Worm (Caenorhabditis elegans) whole organism, early embryonic: ENCODE data around the gene fbxb-64.
"Not testable (repeated sequence)": the region's sequence is repeated elsewhere in the genome, so short reads cannot be mapped to it uniquely, and the experiment has no call there.

Experiments used
- B0310.2 ChIP-seq: sonication (generic microtip); optimal IDR thresholded peaks from 2 replicates; lab custom pipeline; 2016; ENCODE audit warnings: mild to moderate bottlenecking, missing genetic modification characterization, missing compliant biosample characterization
- F13C5.2 ChIP-seq: sonication (generic microtip); optimal IDR thresholded peaks from 2 replicates; lab custom pipeline; 2017; ENCODE audit warnings: mild to moderate bottlenecking, missing genetic modification characterization, inconsistent platforms, missing compliant biosample characterization
- aly-1 ChIP-seq: sonication (generic microtip); optimal IDR thresholded peaks from 2 replicates; lab custom pipeline; 2016; ENCODE audit warnings: missing genetic modification characterization, missing compliant biosample characterization
- ama-1 ChIP-seq: fragments of 150-350 bp; optimal IDR thresholded peaks from 2 replicates; lab custom pipeline; 2014
- ceh-13 ChIP-seq: fragments of 200-800 bp; sonication (Bioruptor generic); optimal IDR thresholded peaks from 2 replicates; lab custom pipeline; 2018; ENCODE audit warnings: mild to moderate bottlenecking, missing genetic modification characterization, missing compliant biosample characterization
- ceh-36 ChIP-seq: sonication (generic microtip); optimal IDR thresholded peaks from 2 replicates; lab custom pipeline; 2016; ENCODE audit warnings: missing genetic modification characterization, inconsistent platforms, missing compliant biosample characterization
- ets-7 ChIP-seq: sonication (generic microtip); optimal IDR thresholded peaks from 2 replicates; lab custom pipeline; 2016; ENCODE audit warnings: missing genotype, missing genetic modification characterization, missing compliant biosample characterization
- flt-1 ChIP-seq: fragments of 200-800 bp; sonication (Bioruptor generic); IDR thresholded peaks from 2 replicates; pipeline ENCODE4 v1.3.6; 2022; ENCODE audit warnings: missing genetic modification characterization, missing compliant biosample characterization
- hmbx-1 ChIP-seq: sonication (generic microtip); optimal IDR thresholded peaks from 2 replicates; lab custom pipeline; 2016; ENCODE audit warnings: mild to moderate bottlenecking, missing genetic modification characterization, missing compliant biosample characterization
- hmg-4 ChIP-seq: fragments of 200-800 bp; sonication (Bioruptor generic); optimal IDR thresholded peaks from 2 replicates; lab custom pipeline; 2018; ENCODE audit warnings: mild to moderate bottlenecking, missing genetic modification characterization, missing compliant biosample characterization
- hnd-1 ChIP-seq: sonication (generic microtip); optimal IDR thresholded peaks from 2 replicates; lab custom pipeline; 2016; ENCODE audit warnings: missing genetic modification characterization, missing compliant biosample characterization
- pes-1 ChIP-seq: fragments of 200-800 bp; sonication (Bioruptor generic); IDR thresholded peaks from 2 replicates; pipeline ENCODE4 v1.3.6; 2022; ENCODE audit warnings: missing genetic modification reagents, missing genetic modification characterization, missing compliant biosample characterization
- scrt-1 ChIP-seq: fragments of 200-800 bp; sonication (Bioruptor generic); IDR thresholded peaks from 2 replicates; pipeline ENCODE4 v1.3.6; 2022; ENCODE audit warnings: missing genetic modification characterization, missing compliant biosample characterization
- sea-1 ChIP-seq: fragments of 200-800 bp; sonication (Bioruptor generic); conservative IDR thresholded peaks from 2 replicates; pipeline ENCODE4 v1.3.6; 2022; ENCODE audit warnings: missing genetic modification characterization, missing compliant biosample characterization
- tbx-11 ChIP-seq: fragments of 200-800 bp; sonication (Bioruptor generic); IDR thresholded peaks from 2 replicates; pipeline ENCODE4 v1.3.6; 2022; ENCODE audit warnings: missing genetic modification characterization, missing compliant biosample characterization
- tbx-37 ChIP-seq: fragments of 200-800 bp; sonication (Bioruptor generic); conservative IDR thresholded peaks from 2 replicates; pipeline ENCODE4 v1.3.6; 2022; ENCODE audit warnings: missing genetic modification reagents, missing genetic modification characterization, missing compliant biosample characterization
- tra-4 ChIP-seq: sonication (generic microtip); optimal IDR thresholded peaks from 2 replicates; lab custom pipeline; 2017; ENCODE audit warnings: missing genetic modification characterization, missing compliant biosample characterization

fbxb-64 gene

DNA sequence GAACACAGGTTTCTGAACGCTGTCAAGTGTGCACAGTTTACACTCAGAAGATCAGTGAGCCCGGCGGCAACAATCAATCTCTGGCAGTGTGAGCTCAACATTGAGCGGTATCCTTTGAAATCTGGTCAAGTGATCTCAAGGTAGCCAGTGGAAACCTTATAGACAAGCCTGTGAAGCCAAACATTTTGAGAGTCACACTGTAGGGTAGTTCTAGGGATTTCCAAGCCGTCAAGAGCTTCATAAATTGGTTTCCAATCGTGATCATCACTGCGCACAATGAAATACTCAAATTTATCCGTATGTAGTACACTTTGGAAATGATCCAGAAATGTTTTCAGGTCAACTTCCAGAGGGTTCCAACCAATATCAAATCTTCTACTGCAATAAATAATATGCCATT lies 6.2 kb upstream of the fbxb-64 start, which contains the start of gene F55C9.15:
TSS of gene F55C9.15 (minus strand) at position 101 of the 400 bp plus-strand sequence.
- TF ChIP-seq tbx-37 (GFP tag; lab: Robert Waterston, UW) (no peak), scrt-1 (GFP tag; lab: Robert Waterston, UW) (no peak), sea-1 (GFP tag; lab: Robert Waterston, UW) (no peak), F13C5.2 (tag; lab: Kevin White, UChicago) (no peak), tbx-11 (GFP tag; lab: Robert Waterston, UW) (no peak), hmbx-1 (tag; lab: Kevin White, UChicago) (no peak), aly-1 (tag; lab: Kevin White, UChicago) (no peak), ets-7 (tag; lab: Kevin White, UChicago) (no peak), pes-1 (GFP tag; lab: Robert Waterston, UW) (no peak), ceh-36 (tag; lab: Kevin White, UChicago) (no peak), tra-4 (tag; lab: Kevin White, UChicago) (no peak), B0310.2 (no peak), ceh-13 (no peak), flt-1 (GFP tag; lab: Robert Waterston, UW) (no peak)

DNA sequence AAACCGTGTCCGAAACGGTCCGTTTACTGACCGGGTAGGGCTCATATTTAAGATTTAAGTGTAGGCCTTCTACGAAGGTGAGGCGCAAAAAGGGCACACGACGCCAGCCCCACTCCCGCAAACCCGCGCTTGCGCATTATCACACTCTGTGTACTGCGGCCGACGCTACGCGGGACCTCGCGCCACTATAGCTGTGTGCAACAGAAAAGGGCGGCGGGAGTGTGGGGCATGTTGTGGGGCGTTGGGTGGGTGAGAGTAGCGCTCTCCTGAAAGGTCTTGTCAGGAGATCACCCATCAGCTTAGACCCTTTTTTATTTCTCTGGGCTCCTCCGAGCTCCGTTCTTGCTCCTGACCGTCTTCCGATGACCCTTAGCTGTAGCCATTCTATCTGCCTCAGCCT lies 4.9 kb upstream of the fbxb-64 start:
- no peak for TF ChIP-seq B0310.2
- peak; percentile 19 for TF ChIP-seq hmg-4 (GFP tag; lab: Kevin White, UChicago)

DNA sequence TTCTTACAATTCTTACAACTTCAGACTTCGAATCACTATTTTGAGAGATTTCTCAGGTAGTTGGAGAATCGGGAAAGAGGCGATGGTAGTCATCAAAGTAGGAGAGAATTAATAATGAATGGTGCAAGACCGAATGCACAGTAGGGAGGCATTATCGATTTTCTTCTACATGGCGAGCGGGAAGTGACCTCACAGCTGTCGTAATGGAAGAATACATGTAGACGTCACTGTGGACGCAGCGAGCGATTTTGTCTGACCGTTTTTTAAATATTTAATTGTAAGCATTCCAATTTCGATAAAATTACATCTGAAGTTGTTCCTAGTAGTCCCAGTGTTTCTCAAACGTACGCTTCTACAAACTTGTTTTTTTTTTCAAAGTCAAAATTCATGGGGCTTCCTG lies 3.5 kb upstream of the fbxb-64 start, which contains the start of gene F55C9.11:
TSS of gene F55C9.11 (minus strand) at position 101 of the 400 bp plus-strand sequence.
- TF ChIP-seq ama-1 (lab: Kevin White, UChicago) (no peak), B0310.2 (no peak), F13C5.2 (tag; lab: Kevin White, UChicago) (no peak), hnd-1 (tag; lab: Kevin White, UChicago) (no peak), tra-4 (tag; lab: Kevin White, UChicago) (no peak), tbx-37 (GFP tag; lab: Robert Waterston, UW) (no peak)

DNA sequence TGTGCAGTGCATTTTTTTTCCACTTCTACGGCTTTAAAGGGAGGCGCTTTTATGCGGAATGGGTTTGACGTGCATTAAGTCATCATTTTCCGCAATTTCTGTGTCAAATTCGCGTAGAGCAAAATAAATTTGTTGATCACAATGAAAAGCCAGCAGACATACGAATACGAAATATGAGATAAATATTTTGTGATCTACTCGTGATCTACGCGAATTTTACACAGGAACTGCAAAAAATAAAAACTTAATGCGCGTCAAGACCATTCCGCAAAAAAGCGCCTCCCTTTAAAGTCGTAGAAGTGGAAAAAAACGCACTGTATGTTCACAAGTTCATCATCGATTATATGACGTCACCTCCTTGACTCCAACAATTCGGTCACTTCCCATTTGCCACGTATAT lies 1.7 kb upstream of the fbxb-64 start, which contains the start of gene C43D7.8:
TSS of gene C43D7.8 (minus strand) at position 101 of the 400 bp plus-strand sequence.
- TF ChIP-seq B0310.2 (no peak), aly-1 (tag; lab: Kevin White, UChicago) (no peak), hmg-4 (GFP tag; lab: Kevin White, UChicago) (no peak), hnd-1 (tag; lab: Kevin White, UChicago) (no peak), tbx-37 (GFP tag; lab: Robert Waterston, UW) (no peak), flt-1 (GFP tag; lab: Robert Waterston, UW) (no peak), ceh-13 (no peak), scrt-1 (GFP tag; lab: Robert Waterston, UW) (no peak), hmbx-1 (tag; lab: Kevin White, UChicago) (no peak), ceh-36 (tag; lab: Kevin White, UChicago) (no peak), F13C5.2 (tag; lab: Kevin White, UChicago) (no peak), ama-1 (lab: Kevin White, UChicago) (no peak), sea-1 (GFP tag; lab: Robert Waterston, UW) (no peak), pes-1 (GFP tag; lab: Robert Waterston, UW) (no peak), ets-7 (tag; lab: Kevin White, UChicago) (no peak)

DNA sequence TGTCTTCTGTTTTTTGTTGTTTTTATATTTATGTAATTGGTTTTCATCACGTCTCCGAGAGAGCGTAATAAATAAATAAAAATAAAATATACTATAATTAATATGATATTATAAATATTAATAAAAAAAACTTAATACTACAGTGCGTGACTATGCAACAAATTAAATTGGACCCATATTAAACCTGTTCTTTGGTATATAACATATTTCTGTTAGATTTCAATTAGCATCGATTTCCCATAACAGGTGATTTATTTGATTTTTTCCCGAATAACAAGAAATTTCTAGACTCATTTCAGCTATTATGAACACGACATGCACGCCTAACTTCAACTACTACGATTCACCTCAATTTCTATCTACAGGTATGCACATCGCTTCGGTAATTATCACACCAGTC lies 4.0 kb downstream of the fbxb-64 start, which contains the start of gene srh-208:
TSS of gene srh-208 (plus strand) at position 301 of the 400 bp plus-strand sequence.
- not testable (repeated sequence) for TF ChIP-seq pes-1 (GFP tag; lab: Robert Waterston, UW); ceh-36 (tag; lab: Kevin White, UChicago); ama-1 (lab: Kevin White, UChicago)

DNA sequence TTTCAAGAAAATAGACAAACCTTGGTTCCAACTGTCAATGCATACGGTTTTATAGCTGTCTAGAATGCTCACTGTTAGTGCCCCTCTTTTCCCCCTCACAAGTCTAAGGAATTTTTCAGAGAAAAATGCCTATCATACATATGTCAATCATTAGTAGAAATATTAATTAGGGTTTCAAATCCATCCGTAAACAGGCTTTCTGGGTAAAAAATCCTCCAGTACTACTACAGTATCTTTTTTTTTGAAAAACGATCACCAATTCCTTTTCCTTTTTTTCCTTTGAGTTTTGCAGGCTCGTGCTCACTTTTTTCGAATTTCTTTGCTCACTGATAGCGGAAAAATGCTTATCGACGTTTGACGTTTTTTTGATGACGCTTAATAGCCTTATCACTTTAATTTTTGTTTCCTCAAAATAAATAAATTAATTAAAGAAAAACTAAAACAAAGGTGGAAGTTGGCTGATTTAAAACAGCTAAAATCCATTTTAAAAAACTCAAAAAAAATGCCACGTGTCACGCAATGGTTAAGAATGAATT lies 6.5 kb downstream of the fbxb-64 start, which contains the start of gene C43D7.7:
TSS of gene C43D7.7 (minus strand) at position 51 of the 536 bp plus-strand sequence.
- no peak for TF ChIP-seq aly-1 (tag; lab: Kevin White, UChicago)
- TF ChIP-seq F13C5.2 (tag; lab: Kevin White, UChicago) = no peak
- no peak for TF ChIP-seq ceh-13
- TF ChIP-seq pes-1 (GFP tag; lab: Robert Waterston, UW) = no peak
- TF ChIP-seq sea-1 (GFP tag; lab: Robert Waterston, UW) = no peak
- TF ChIP-seq flt-1 (GFP tag; lab: Robert Waterston, UW) = no peak
- no peak for TF ChIP-seq hmg-4 (GFP tag; lab: Kevin White, UChicago)
- TF ChIP-seq ama-1 (lab: Kevin White, UChicago) = no peak
- TF ChIP-seq B0310.2 = no peak
- no peak for TF ChIP-seq hmbx-1 (tag; lab: Kevin White, UChicago)
- no peak for TF ChIP-seq scrt-1 (GFP tag; lab: Robert Waterston, UW)
- TF ChIP-seq tbx-11 (GFP tag; lab: Robert Waterston, UW) = no peak
- no peak for TF ChIP-seq ets-7 (tag; lab: Kevin White, UChicago)
- TF ChIP-seq hnd-1 (tag; lab: Kevin White, UChicago) = no peak

DNA sequence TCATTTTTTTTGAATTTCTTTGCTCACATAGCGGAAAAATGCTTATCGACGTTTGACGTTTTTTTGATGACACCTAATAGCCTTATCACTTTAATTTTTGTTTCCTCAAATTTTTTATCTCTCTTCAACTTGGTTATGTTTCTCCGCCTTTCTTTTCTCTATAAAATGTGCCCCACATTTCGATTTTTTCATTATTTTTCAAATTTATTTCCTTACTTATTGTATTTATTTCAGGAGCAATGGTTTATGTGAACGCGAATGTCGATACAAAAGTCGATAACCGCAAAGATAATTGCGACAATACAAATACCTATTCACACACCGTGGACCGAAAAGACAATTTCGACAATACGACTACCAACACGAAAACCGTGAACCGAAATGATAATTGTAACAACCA lies 7.3 kb downstream of the fbxb-64 start, which contains the start of gene sdz-6:
TSS of gene sdz-6 (plus strand) at position 229 of the 400 bp plus-strand sequence.
- TF ChIP-seq tbx-37 (GFP tag; lab: Robert Waterston, UW) (no peak), scrt-1 (GFP tag; lab: Robert Waterston, UW) (no peak), tra-4 (tag; lab: Kevin White, UChicago) (no peak), pes-1 (GFP tag; lab: Robert Waterston, UW) (no peak), ets-7 (tag; lab: Kevin White, UChicago) (no peak), B0310.2 (no peak), flt-1 (GFP tag; lab: Robert Waterston, UW) (no peak), hmg-4 (GFP tag; lab: Kevin White, UChicago) (no peak), hnd-1 (tag; lab: Kevin White, UChicago) (no peak), ceh-36 (tag; lab: Kevin White, UChicago) (no peak), ceh-13 (no peak), sea-1 (GFP tag; lab: Robert Waterston, UW) (no peak), ama-1 (lab: Kevin White, UChicago) (no peak), hmbx-1 (tag; lab: Kevin White, UChicago) (no peak)
